Fruit fly (Drosophila melanogaster): Measurements from ENCODE around the gene CG6163.

CG6163 gene

dm6 chr3L:11355429-11356327 lies 9.0 kb downstream of the CG6163 start:
- TF ChIP-seq CrebA (GFP tag; optimal IDR thresholded peaks at IDR 0.05; ENCODE audit: borderline replicate concordance) (no peak), jim (GFP tag; optimal IDR thresholded peaks at IDR 0.05) (no peak), foxo (GFP tag; optimal IDR thresholded peaks at IDR 0.05) (no peak), pan (optimal IDR thresholded peaks at IDR 0.05) (no peak), Myc (optimal IDR thresholded peaks at IDR 0.05) (no peak), CG32264 (GFP tag; optimal IDR thresholded peaks at IDR 0.05) (no peak)

dm6 chr3L:11354298-11354757 lies 10.4 kb downstream of the CG6163 start:
- TF ChIP-seq CrebA (GFP tag; optimal IDR thresholded peaks at IDR 0.05; ENCODE audit: borderline replicate concordance) (no peak), dsf (GFP tag; optimal IDR thresholded peaks at IDR 0.05; ENCODE audit: borderline replicate concordance) (no peak), fru (GFP tag; optimal IDR thresholded peaks at IDR 0.05) (peak; percentile 13), sage (GFP tag; optimal IDR thresholded peaks at IDR 0.05) (peak; percentile 13), lola (GFP tag; optimal IDR thresholded peaks at IDR 0.05) (no peak), Jra (GFP tag; optimal IDR thresholded peaks at IDR 0.05) (no peak), brk (GFP tag; optimal IDR thresholded peaks at IDR 0.05) (no peak), br (GFP tag; optimal IDR thresholded peaks at IDR 0.05) (peak; percentile 64), Abd-B (GFP tag; optimal IDR thresholded peaks at IDR 0.05) (no peak), pan (optimal IDR thresholded peaks at IDR 0.05) (no peak), tai (GFP tag; optimal IDR thresholded peaks at IDR 0.05) (peak; percentile 60), CG32264 (GFP tag; optimal IDR thresholded peaks at IDR 0.05) (peak; percentile 10), HLH106 (tag; optimal IDR thresholded peaks at IDR 0.05) (peak; percentile 45), GATAd (GFP tag; optimal IDR thresholded peaks at IDR 0.05) (peak; percentile 11), Dif (GFP tag; optimal IDR thresholded peaks at IDR 0.05; ENCODE audit: partially characterized antibody) (no peak), Mio (GFP tag; optimal IDR thresholded peaks at IDR 0.05) (no peak), Hr78 (GFP tag; optimal IDR thresholded peaks at IDR 0.05) (no peak), N (GFP tag; optimal IDR thresholded peaks at IDR 0.05) (no peak), foxo (GFP tag; optimal IDR thresholded peaks at IDR 0.05) (peak in 1 of 2 experiments; percentile 42), Vsx2 (GFP tag; optimal IDR thresholded peaks at IDR 0.05; ENCODE audit: partially characterized antibody) (no peak), Hr83 (GFP tag; optimal IDR thresholded peaks at IDR 0.05; ENCODE audit: poor library complexity, severe bottlenecking) (peak; percentile 34), jim (GFP tag; optimal IDR thresholded peaks at IDR 0.05) (no peak), Rel (GFP tag; optimal IDR thresholded peaks at IDR 0.05) (no peak), Rel (tag; optimal IDR thresholded peaks at IDR 0.05) (peak; percentile 7), psq (GFP tag; optimal IDR thresholded peaks at IDR 0.05) (peak; percentile 43), CG9705 (GFP tag; optimal IDR thresholded peaks at IDR 0.05) (peak; percentile 23), Myc (optimal IDR thresholded peaks at IDR 0.05) (no peak), woc (GFP tag; optimal IDR thresholded peaks at IDR 0.05) (no peak), usp (GFP tag; optimal IDR thresholded peaks at IDR 0.05) (no peak), OdsH (GFP tag; optimal IDR thresholded peaks at IDR 0.05) (peak; percentile 57), h (GFP tag; optimal IDR thresholded peaks at IDR 0.05) (peak; percentile 70), dl (GFP tag; optimal IDR thresholded peaks at IDR 0.05; ENCODE audit: insufficient read depth in 1 of 2, partially characterized antibody in 2 of 2) (no peak), sv (GFP tag; optimal IDR thresholded peaks at IDR 0.05) (peak; percentile 46), ey (GFP tag; optimal IDR thresholded peaks at IDR 0.05) (no peak), Sp1 (GFP tag; optimal IDR thresholded peaks at IDR 0.05) (peak; percentile 48), Hnf4 (GFP tag; optimal IDR thresholded peaks at IDR 0.05) (peak; percentile 56), rgr (GFP tag; optimal IDR thresholded peaks at IDR 0.05) (peak; percentile 70), dmrt93B (GFP tag; optimal IDR thresholded peaks at IDR 0.05) (peak; percentile 36), Dfd (GFP tag; optimal IDR thresholded peaks at IDR 0.05) (no peak)

Measured in whole organism, wandering third instar larva.